Fruit fly (Drosophila melanogaster): ENCODE data around the gene onecut.

The onecut gene

dm6 chr4:557879-558202, 49.6 kb downstream of the onecut start, which contains the start of gene Pur-alpha (continued):
- TF ChIP-seq croc (GFP tag; conservative IDR thresholded peaks at IDR 0.05) (no peak), NFAT (GFP tag; IDR thresholded peaks at IDR 0.05) (no peak), HmgZ (tag; optimal IDR thresholded peaks at IDR 0.05) (peak; percentile 72), Ptx1 (GFP tag; IDR thresholded peaks at IDR 0.05) (no peak), CrebB (tag; optimal IDR thresholded peaks at IDR 0.05) (peak; percentile 12), repo (GFP tag; optimal IDR thresholded peaks at IDR 0.05) (no peak), B-H2 (GFP tag; optimal IDR thresholded peaks at IDR 0.05) (peak; percentile 38), Xbp1 (GFP tag; optimal IDR thresholded peaks at IDR 0.05) (peak; percentile 38), CG4707 (GFP tag; optimal IDR thresholded peaks at IDR 0.05) (no peak), CG10431 (GFP tag; optimal IDR thresholded peaks at IDR 0.05) (no peak), Neu2 (GFP tag; optimal IDR thresholded peaks at IDR 0.05; ENCODE audit: borderline replicate concordance) (no peak), CG2199 (GFP tag; IDR thresholded peaks at IDR 0.05) (0 out of 3 replicates have a peak, but pooled peaks have one; percentile 37), Fer1 (GFP tag; optimal IDR thresholded peaks at IDR 0.05) (no peak), CG34376 (GFP tag; optimal IDR thresholded peaks at IDR 0.05) (peak; percentile 32), gce (GFP tag; IDR thresholded peaks at IDR 0.05) (no peak), dmrt99B (tag; optimal IDR thresholded peaks at IDR 0.05) (no peak), CG14860 (GFP tag; IDR thresholded peaks at IDR 0.05; ENCODE audit: partially characterized antibody) (no peak), gro (GFP tag; optimal IDR thresholded peaks at IDR 0.05) (no peak), CG1647 (GFP tag; optimal IDR thresholded peaks at IDR 0.05) (no peak), MTF-1 (GFP tag; optimal IDR thresholded peaks at IDR 0.05; ENCODE audit: borderline replicate concordance) (no peak), eve (GFP tag; optimal IDR thresholded peaks at IDR 0.05) (no peak), mirr (GFP tag; optimal IDR thresholded peaks at IDR 0.05) (no peak), pita (GFP tag; optimal IDR thresholded peaks at IDR 0.05) (no peak), toy (GFP tag; IDR thresholded peaks at IDR 0.05) (no peak), tio (GFP tag; optimal IDR thresholded peaks at IDR 0.05) (no peak), BEAF-32 (GFP tag; optimal IDR thresholded peaks at IDR 0.05) (peak; percentile 29), crp (GFP tag; optimal IDR thresholded peaks at IDR 0.05) (peak in 1 of 2 experiments; percentile 16), hkb (optimal IDR thresholded peaks at IDR 0.05) (peak; percentile 21), hkb (GFP tag; IDR thresholded peaks at IDR 0.05) (no peak), sug (tag; optimal IDR thresholded peaks at IDR 0.05) (peak; percentile 1), Kr (GFP tag; optimal IDR thresholded peaks at IDR 0.05) (no peak), PHDP (tag; optimal IDR thresholded peaks at IDR 0.05) (no peak), dmrt11E (tag; optimal IDR thresholded peaks at IDR 0.05) (no peak), CG4854 (GFP tag; optimal IDR thresholded peaks at IDR 0.05) (no peak), sisA (GFP tag; IDR thresholded peaks at IDR 0.05) (no peak), CG11696 (GFP tag; IDR thresholded peaks at IDR 0.05) (no peak), Adf1 (GFP tag; IDR thresholded peaks at IDR 0.05) (peak; percentile 44; the same call in 1 of the 2 replicates), CG14710 (tag; optimal IDR thresholded peaks at IDR 0.05) (peak; percentile 5), CG2116 (GFP tag; optimal IDR thresholded peaks at IDR 0.05) (no peak), CG4360 (GFP tag; IDR thresholded peaks at IDR 0.05) (no peak), CG10565 (GFP tag; optimal IDR thresholded peaks at IDR 0.05) (no peak), CG16815 (GFP tag; optimal IDR thresholded peaks at IDR 0.05) (no peak)

All from whole organism, embryonic.